Worm (Caenorhabditis elegans) whole organism, young adult: Measurements from ENCODE around the gene drd-5.

Experiments used
- B0336.3 ChIP-seq: fragments of 200-800 bp; sonication (Bioruptor generic); IDR thresholded peaks from 2 replicates; pipeline ENCODE4 v1.3.6; 2022; ENCODE audit warnings: missing genetic modification characterization, missing compliant biosample characterization
- D2030.7 ChIP-seq: fragments of 200-800 bp; sonication (Bioruptor generic); IDR thresholded peaks from 2 replicates; pipeline ENCODE4 v1.3.6; 2022; ENCODE audit warnings: missing genetic modification reagents, missing genetic modification characterization, missing compliant biosample characterization
- F23B12.7 ChIP-seq: sonication (generic microtip); optimal IDR thresholded peaks from 2 replicates; lab custom pipeline; 2017; ENCODE audit warnings: missing genetic modification characterization, mild to moderate bottlenecking, missing compliant biosample characterization, antibody characterized with exemption, moderate library complexity; ENCODE audit not compliant: insufficient read depth
- F37B4.10 ChIP-seq: fragments of 200-800 bp; sonication (Bioruptor generic); IDR thresholded peaks from 2 replicates; pipeline ENCODE4 v1.3.6; 2022; ENCODE audit warnings: missing genetic modification characterization, missing compliant biosample characterization
- F39B2.1 ChIP-seq: fragments of 200-800 bp; sonication (Bioruptor generic); IDR thresholded peaks from 2 replicates; pipeline ENCODE4 v1.3.6; 2022; ENCODE audit warnings: missing genetic modification reagents, missing genetic modification characterization, missing compliant biosample characterization
- T26A5.8 ChIP-seq: sonication (generic microtip); optimal IDR thresholded peaks from 2 replicates; lab custom pipeline; 2016; ENCODE audit warnings: missing genetic modification characterization, missing compliant biosample characterization
- Y53F4B.3 ChIP-seq: fragments of 200-800 bp; sonication (Bioruptor generic); IDR thresholded peaks from 2 replicates; pipeline ENCODE4 v1.3.6; 2022; ENCODE audit warnings: missing genetic modification reagents, missing genetic modification characterization, missing compliant biosample characterization
- Y56A3A.18 ChIP-seq: fragments of 200-800 bp; sonication (Bioruptor generic); IDR thresholded peaks from 2 replicates; pipeline ENCODE4 v1.3.6; 2022; ENCODE audit warnings: missing genetic modification reagents, missing genetic modification characterization, missing compliant biosample characterization
- ama-1 ChIP-seq, 3 experiments: fragments of 150-350 bp in 1 of 3; sonication (generic microtip) in 2 of 3; optimal IDR thresholded peaks; 2 replicates each; lab custom pipeline; 2014 to 2018; ENCODE audit warnings: missing biosample characterization in 2 of 3, missing genetic modification characterization in 2 of 3, missing genetic modification reagents in 2 of 3
- ccch-3 ChIP-seq: fragments of 200-800 bp; sonication (Bioruptor generic); optimal IDR thresholded peaks from 2 replicates; lab custom pipeline; 2018; ENCODE audit warnings: mild to moderate bottlenecking, missing genetic modification characterization, missing compliant biosample characterization
- ceh-100 ChIP-seq: fragments of 200-800 bp; sonication (Bioruptor generic); IDR thresholded peaks from 2 replicates; pipeline ENCODE4 v1.3.6; 2022; ENCODE audit warnings: missing genetic modification reagents, missing genetic modification characterization, missing compliant biosample characterization
- ceh-79 ChIP-seq: sonication (generic microtip); optimal IDR thresholded peaks from 2 replicates; lab custom pipeline; 2017; ENCODE audit warnings: mild to moderate bottlenecking, missing genetic modification characterization, missing compliant biosample characterization
- dpff-1 ChIP-seq: sonication (generic microtip); optimal IDR thresholded peaks from 2 replicates; lab custom pipeline; 2017; ENCODE audit warnings: mild to moderate bottlenecking, missing genetic modification characterization, missing compliant biosample characterization
- dpl-1 ChIP-seq: fragments of 150-350 bp; optimal IDR thresholded peaks from 2 replicates; lab custom pipeline; 2014; ENCODE audit warnings: missing biosample characterization, missing genetic modification reagents, missing genetic modification characterization
- hmg-1.2 ChIP-seq: fragments of 200-800 bp; sonication (Bioruptor generic); IDR thresholded peaks from 2 replicates; pipeline ENCODE4 v1.3.6; 2022; ENCODE audit warnings: missing genetic modification reagents, missing genetic modification characterization, missing compliant biosample characterization
- hmg-20 ChIP-seq: fragments of 200-800 bp; sonication (Bioruptor generic); IDR thresholded peaks from 2 replicates; pipeline ENCODE4 v1.3.6; 2022; ENCODE audit warnings: missing genetic modification reagents, missing genetic modification characterization, missing compliant biosample characterization
- hsf-1 ChIP-seq: fragments of 200-800 bp; sonication (Bioruptor generic); IDR thresholded peaks from 2 replicates; pipeline ENCODE4 v1.3.6; 2022; ENCODE audit warnings: missing genetic modification reagents, missing genetic modification characterization, missing compliant biosample characterization
- lag-1 ChIP-seq: fragments of 200-800 bp; sonication (Bioruptor generic); IDR thresholded peaks from 2 replicates; pipeline ENCODE4 v1.3.6; 2022; ENCODE audit warnings: missing genetic modification reagents, missing genetic modification characterization, missing compliant biosample characterization
- let-607 ChIP-seq, 2 experiments: fragments of 200-800 bp in 1 of 2; sonication (Bioruptor generic) in 1 of 2; sonication (generic microtip) in 1 of 2; optimal IDR thresholded peaks; 2 replicates each; lab custom pipeline; 2016 to 2018; ENCODE audit warnings: mild to moderate bottlenecking in 2 of 2, missing compliant biosample characterization in 2 of 2, missing genetic modification characterization in 2 of 2, moderate library complexity in 2 of 2, missing genotype in 1 of 2
- lin-35 ChIP-seq, 3 experiments: fragments of 150-350 bp in 2 of 3; sonication (generic microtip) in 1 of 3; optimal IDR thresholded peaks; 2 replicates each; lab custom pipeline; 2014 to 2018; ENCODE audit warnings: missing biosample characterization in 3 of 3, missing genetic modification characterization in 3 of 3, missing genetic modification reagents in 3 of 3
- lin-54 ChIP-seq: fragments of 200-800 bp; sonication (Bioruptor generic); optimal IDR thresholded peaks from 2 replicates; lab custom pipeline; 2018; ENCODE audit warnings: mild to moderate bottlenecking, missing genetic modification characterization, missing compliant biosample characterization
- lsl-1 ChIP-seq: fragments of 200-800 bp; sonication (Bioruptor generic); optimal IDR thresholded peaks from 2 replicates; lab custom pipeline; 2018; ENCODE audit warnings: mild to moderate bottlenecking, missing genetic modification characterization, moderate library complexity, missing compliant biosample characterization
- madf-3 ChIP-seq: fragments of 200-800 bp; sonication (Bioruptor generic); IDR thresholded peaks from 2 replicates; pipeline ENCODE4 v1.3.6; 2022; ENCODE audit warnings: missing genetic modification reagents, missing genetic modification characterization, missing compliant biosample characterization
- madf-8 ChIP-seq: fragments of 200-800 bp; sonication (Bioruptor generic); conservative IDR thresholded peaks from 2 replicates; pipeline ENCODE4 v1.3.6; 2022; ENCODE audit warnings: missing genetic modification reagents, missing genetic modification characterization, missing compliant biosample characterization
- nfya-2 ChIP-seq: fragments of 200-800 bp; sonication (Bioruptor generic); IDR thresholded peaks from 2 replicates; pipeline ENCODE4 v1.3.6; 2022; ENCODE audit warnings: missing genetic modification reagents, missing genetic modification characterization, missing compliant biosample characterization
- nfyb-1 ChIP-seq: fragments of 200-800 bp; sonication (Bioruptor generic); IDR thresholded peaks from 2 replicates; pipeline ENCODE4 v1.3.6; 2022; ENCODE audit warnings: missing genetic modification reagents, missing genetic modification characterization, missing compliant biosample characterization
- pha-4 ChIP-seq: fragments of 150-350 bp; sonication (generic microtip); optimal IDR thresholded peaks from 2 replicates; lab custom pipeline; 2014; ENCODE audit warnings: missing biosample characterization, missing genetic modification reagents, missing genetic modification characterization
- rec-8 ChIP-seq, 2 experiments: sonication (generic microtip); optimal IDR thresholded peaks; 2 replicates each; lab custom pipeline; 2016; ENCODE audit warnings: mild to moderate bottlenecking in 2 of 2, missing genetic modification characterization in 2 of 2, missing genetic modification reagents in 2 of 2, missing genotype in 2 of 2, missing biosample characterization in 1 of 2, missing compliant biosample characterization in 1 of 2, moderate library complexity in 1 of 2
- sea-2 ChIP-seq: fragments of 200-800 bp; sonication (Bioruptor generic); IDR thresholded peaks from 2 replicates; pipeline ENCODE4 v1.3.6; 2022; ENCODE audit warnings: missing genetic modification characterization, missing compliant biosample characterization
- tlf-1 ChIP-seq: fragments of 200-800 bp; sonication (Bioruptor generic); optimal IDR thresholded peaks from 2 replicates; lab custom pipeline; 2018; ENCODE audit warnings: mild to moderate bottlenecking, missing genetic modification characterization, missing compliant biosample characterization
- ztf-18 ChIP-seq: sonication (generic microtip); optimal IDR thresholded peaks from 2 replicates; lab custom pipeline; 2016; ENCODE audit warnings: missing genotype, mild to moderate bottlenecking, missing genetic modification characterization, missing compliant biosample characterization
- ztf-22 ChIP-seq: fragments of 200-800 bp; sonication (Bioruptor generic); optimal IDR thresholded peaks from 2 replicates; lab custom pipeline; 2018; ENCODE audit warnings: mild to moderate bottlenecking, missing genetic modification characterization, moderate library complexity, missing compliant biosample characterization
- ztf-6 ChIP-seq: fragments of 200-800 bp; sonication (Bioruptor generic); IDR thresholded peaks from 2 replicates; pipeline ENCODE4 v1.3.6; 2022; ENCODE audit warnings: missing genetic modification reagents, missing genetic modification characterization, missing compliant biosample characterization

Gene drd-5

ce11 chrX:8308491-8308890, 37.7 kb downstream of the drd-5 start:
- TF ChIP-seq dpff-1 (tag; lab: Kevin White, UChicago), result no peak
- TF ChIP-seq ztf-22 (GFP tag; lab: Kevin White, UChicago), result no peak
- TF ChIP-seq lin-54, result no peak
- TF ChIP-seq D2030.7 (GFP tag; lab: Robert Waterston, UW), result no peak
- TF ChIP-seq madf-3 (GFP tag; lab: Robert Waterston, UW), result no peak
- no peak for TF ChIP-seq F39B2.1 (GFP tag; lab: Robert Waterston, UW)
- no peak for TF ChIP-seq F37B4.10 (GFP tag; lab: Robert Waterston, UW)
- TF ChIP-seq let-607 (tag; optimal IDR thresholded peaks at IDR 0.05; lab: Kevin White, UChicago), result no peak
- TF ChIP-seq lsl-1 (GFP tag; lab: Kevin White, UChicago), result no peak

ce11 chrX:8307600-8307999, 38.5 kb downstream of the drd-5 start, which contains the start of gene R09F10.5:
Gene R09F10.5, minus strand, starts transcription at chrX:8307700.
- TF ChIP-seq madf-3 (GFP tag; lab: Robert Waterston, UW) (no peak), ama-1 (optimal IDR thresholded peaks at IDR 0.05; lab: Kevin White, UChicago) (no peak), ama-1 (GFP tag; optimal IDR thresholded peaks at IDR 0.05; lab: Kevin White, UChicago) (no peak), T26A5.8 (tag; lab: Kevin White, UChicago) (no peak), F39B2.1 (GFP tag; lab: Robert Waterston, UW) (no peak), lin-35 (GFP tag; optimal IDR thresholded peaks at IDR 0.05; lab: Kevin White, UChicago) (no peak), madf-8 (no peak), B0336.3 (GFP tag; lab: Robert Waterston, UW) (no peak), ztf-18 (no peak), nfyb-1 (GFP tag; lab: Robert Waterston, UW) (no peak), F23B12.7 (tag; lab: Kevin White, UChicago) (no peak), ccch-3 (GFP tag; lab: Kevin White, UChicago) (no peak), ztf-6 (GFP tag; lab: Robert Waterston, UW) (no peak), nfya-2 (GFP tag; lab: Robert Waterston, UW) (no peak)

ce11 chrX:8302803-8303202, 43.3 kb downstream of the drd-5 start:
- TF ChIP-seq lin-54 (no peak), hmg-20 (GFP tag; lab: Robert Waterston, UW) (no peak), hsf-1 (GFP tag; lab: Robert Waterston, UW) (no peak), madf-8 (no peak), nfya-2 (GFP tag; lab: Robert Waterston, UW) (no peak)

DNA sequence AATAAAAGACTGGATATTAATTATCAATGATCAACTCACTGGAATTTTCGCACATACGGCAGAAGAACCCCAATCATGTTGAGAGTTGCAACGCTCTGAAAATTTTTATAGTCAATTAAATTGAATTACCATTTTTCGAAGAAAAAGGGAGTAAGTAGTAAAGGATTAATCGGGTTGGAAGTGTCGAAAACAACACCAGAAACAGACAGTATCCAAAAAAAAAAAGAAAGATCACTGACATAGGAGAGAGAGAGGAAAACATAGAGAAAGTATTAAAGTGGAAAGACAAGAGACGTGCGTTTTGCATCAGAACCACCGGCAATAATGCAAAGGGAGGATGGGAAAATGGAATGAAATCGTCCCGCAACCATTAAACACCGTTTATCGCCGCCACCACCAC, 43.8 kb downstream of the drd-5 start, which contains the start of gene inx-5:
TSS of gene inx-5 (minus strand) at position 101 of the 400 bp plus-strand sequence.
- TF ChIP-seq lag-1 (GFP tag; lab: Robert Waterston, UW) (no peak), Y56A3A.18 (GFP tag; lab: Robert Waterston, UW) (no peak), tlf-1 (GFP tag; lab: Kevin White, UChicago) (no peak), dpl-1 (no peak), ztf-18 (no peak), sea-2 (GFP tag; lab: Robert Waterston, UW) (no peak), pha-4 (tag; lab: Kevin White, UChicago) (no peak), Y53F4B.3 (GFP tag; lab: Robert Waterston, UW) (no peak), ceh-79 (tag; lab: Kevin White, UChicago) (no peak)

DNA sequence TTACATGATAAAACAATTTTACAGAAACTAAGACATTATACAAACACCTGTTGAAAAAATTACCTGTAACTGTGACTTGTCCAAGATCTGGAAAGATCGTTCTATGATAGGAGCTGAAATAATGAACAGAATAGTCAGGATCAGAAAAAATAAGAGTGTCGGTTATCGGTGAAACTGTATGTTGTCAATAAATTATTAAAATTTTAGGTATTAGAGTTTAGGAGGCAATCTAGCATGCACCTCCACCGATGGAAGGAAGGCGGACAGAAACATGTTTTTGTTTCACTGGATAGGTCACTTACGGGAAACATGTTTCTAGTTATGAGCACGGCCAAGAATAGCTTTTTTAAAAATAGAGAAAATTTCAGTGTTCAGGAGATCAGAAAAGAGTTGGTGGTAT, 46.6 kb downstream of the drd-5 start, which contains the start of gene ced-13:
TSS of gene ced-13 (minus strand) at position 101 of the 400 bp plus-strand sequence.
- no peak for TF ChIP-seq ceh-100 (GFP tag; lab: Robert Waterston, UW)
- TF ChIP-seq F39B2.1 (GFP tag; lab: Robert Waterston, UW), result no peak
- no peak for TF ChIP-seq hmg-1.2
- no peak for TF ChIP-seq rec-8 (tag; optimal IDR thresholded peaks at IDR 0.05; lab: Kevin White, UChicago)
